Worm (Caenorhabditis elegans) whole organism, midembryonic: ENCODE results near the gene R02D5.6.

Experiments used
- T22C8.4 ChIP-seq: fragments of 200-800 bp; sonication (Bioruptor generic); IDR thresholded peaks from 2 replicates; pipeline ENCODE4 v1.3.6; 2022; ENCODE audit warnings: missing genetic modification characterization, missing compliant biosample characterization
- cog-1 ChIP-seq: sonication (generic microtip); optimal IDR thresholded peaks from 2 replicates; lab custom pipeline; 2016; ENCODE audit warnings: missing genetic modification characterization, missing compliant biosample characterization
- flt-1 ChIP-seq: fragments of 200-800 bp; sonication (Bioruptor generic); IDR thresholded peaks from 2 replicates; pipeline ENCODE4 v1.3.6; 2022; ENCODE audit warnings: missing genetic modification characterization, missing compliant biosample characterization
- klf-2 ChIP-seq: fragments of 200-800 bp; sonication (Bioruptor generic); conservative IDR thresholded peaks from 2 replicates; pipeline ENCODE4 v1.3.6; 2022; ENCODE audit warnings: missing genetic modification reagents, missing genetic modification characterization, missing compliant biosample characterization
- med-1 ChIP-seq: sonication (generic microtip); optimal IDR thresholded peaks from 2 replicates; lab custom pipeline; 2017; ENCODE audit warnings: missing genetic modification characterization, mild to moderate bottlenecking, missing compliant biosample characterization, antibody characterized with exemption, missing genetic modification reagents; ENCODE audit not compliant: insufficient read depth
- ref-1 ChIP-seq: fragments of 200-800 bp; sonication (Bioruptor generic); conservative IDR thresholded peaks from 2 replicates; pipeline ENCODE4 v1.3.6; 2022; ENCODE audit warnings: missing genetic modification reagents, missing genetic modification characterization, missing compliant biosample characterization
- tab-1 ChIP-seq: fragments of 200-800 bp; sonication (Bioruptor generic); IDR thresholded peaks from 2 replicates; pipeline ENCODE4 v1.3.6; 2022; ENCODE audit warnings: missing genetic modification characterization, missing compliant biosample characterization
- ztf-23 ChIP-seq: fragments of 200-800 bp; sonication (Bioruptor generic); IDR thresholded peaks from 2 replicates; pipeline ENCODE4 v1.3.6; 2022; ENCODE audit warnings: missing genetic modification reagents, missing genetic modification characterization, missing compliant biosample characterization
- ztf-29 ChIP-seq: fragments of 200-800 bp; sonication (Bioruptor generic); IDR thresholded peaks from 2 replicates; pipeline ENCODE4 v1.3.6; 2022; ENCODE audit warnings: missing genetic modification reagents, missing genetic modification characterization, missing compliant biosample characterization

R02D5.6 gene

ce11 chrV:14539355-14539754, 21.4 kb upstream of the R02D5.6 start:
- TF ChIP-seq cog-1 (no peak), med-1 (GFP tag; lab: Kevin White, UChicago) (no peak), ztf-29 (GFP tag; lab: Robert Waterston, UW) (no peak), T22C8.4 (GFP tag; lab: Robert Waterston, UW) (no peak), flt-1 (GFP tag; lab: Robert Waterston, UW) (no peak), ztf-23 (no peak), klf-2 (GFP tag; lab: Robert Waterston, UW) (no peak), ref-1 (GFP tag; lab: Robert Waterston, UW) (no peak), tab-1 (GFP tag; lab: Robert Waterston, UW) (no peak)

ce11 chrV:14536274-14536673, 18.4 kb upstream of the R02D5.6 start, which contains the start of gene tag-191:
TSS of gene tag-191 (minus strand) at chrV:14536374.
- TF ChIP-seq ref-1 (GFP tag; lab: Robert Waterston, UW): no peak
- no peak for TF ChIP-seq flt-1 (GFP tag; lab: Robert Waterston, UW)
- no peak for TF ChIP-seq ztf-29 (GFP tag; lab: Robert Waterston, UW)
- TF ChIP-seq klf-2 (GFP tag; lab: Robert Waterston, UW): no peak
- TF ChIP-seq med-1 (GFP tag; lab: Kevin White, UChicago): no peak
- TF ChIP-seq tab-1 (GFP tag; lab: Robert Waterston, UW): no peak
- TF ChIP-seq T22C8.4 (GFP tag; lab: Robert Waterston, UW): no peak
- TF ChIP-seq ztf-23: no peak
- no peak for TF ChIP-seq cog-1

ce11 chrV:14532374-14532773, 14.5 kb upstream of the R02D5.6 start:
- TF ChIP-seq med-1 (GFP tag; lab: Kevin White, UChicago) (no peak), tab-1 (GFP tag; lab: Robert Waterston, UW) (no peak), cog-1 (no peak), T22C8.4 (GFP tag; lab: Robert Waterston, UW) (no peak), ref-1 (GFP tag; lab: Robert Waterston, UW) (no peak), flt-1 (GFP tag; lab: Robert Waterston, UW) (no peak), ztf-23 (no peak), klf-2 (GFP tag; lab: Robert Waterston, UW) (no peak), ztf-29 (GFP tag; lab: Robert Waterston, UW) (no peak)

ce11 chrV:14530813-14531212, 12.9 kb upstream of the R02D5.6 start, which contains the start of gene kcnl-4:
TSS of gene kcnl-4 (plus strand) at chrV:14531113.
- TF ChIP-seq klf-2 (GFP tag; lab: Robert Waterston, UW) (no peak), T22C8.4 (GFP tag; lab: Robert Waterston, UW) (no peak)

ce11 chrV:14527210-14527609, 9.3 kb upstream of the R02D5.6 start:
- no peak for TF ChIP-seq klf-2 (GFP tag; lab: Robert Waterston, UW)
- TF ChIP-seq tab-1 (GFP tag; lab: Robert Waterston, UW): no peak
- TF ChIP-seq flt-1 (GFP tag; lab: Robert Waterston, UW): no peak
- TF ChIP-seq T22C8.4 (GFP tag; lab: Robert Waterston, UW): no peak

ce11 chrV:14525089-14525488, 7.2 kb upstream of the R02D5.6 start, which contains the start of gene hda-1:
TSS of gene hda-1 (plus strand) at chrV:14525389.
- no peak for TF ChIP-seq ztf-29 (GFP tag; lab: Robert Waterston, UW)
- TF ChIP-seq tab-1 (GFP tag; lab: Robert Waterston, UW): no peak
- TF ChIP-seq T22C8.4 (GFP tag; lab: Robert Waterston, UW): no peak
- TF ChIP-seq ztf-23: no peak
- no peak for TF ChIP-seq ref-1 (GFP tag; lab: Robert Waterston, UW)
- TF ChIP-seq flt-1 (GFP tag; lab: Robert Waterston, UW): no peak
- TF ChIP-seq cog-1: no peak
- TF ChIP-seq med-1 (GFP tag; lab: Kevin White, UChicago): no peak
- no peak for TF ChIP-seq klf-2 (GFP tag; lab: Robert Waterston, UW)

- TF ChIP-seq T22C8.4 (GFP tag; lab: Robert Waterston, UW) (no peak), ztf-23 (peak; percentile 65), tab-1 (GFP tag; lab: Robert Waterston, UW) (0 out of 2 replicates have a peak, but pooled peaks have one; percentile 16), med-1 (GFP tag; lab: Kevin White, UChicago) (peak; percentile 63)
Measured at ce11 chrV:14523788-14524582, 6.1 kb upstream of the R02D5.6 start, which contains the start of gene ril-1. TSS of gene ril-1 (minus strand) at chrV:14524129.

- TF ChIP-seq tab-1 (GFP tag; lab: Robert Waterston, UW): no peak
- TF ChIP-seq med-1 (GFP tag; lab: Kevin White, UChicago): no peak
- TF ChIP-seq ref-1 (GFP tag; lab: Robert Waterston, UW): no peak
- TF ChIP-seq ztf-29 (GFP tag; lab: Robert Waterston, UW): no peak
- TF ChIP-seq T22C8.4 (GFP tag; lab: Robert Waterston, UW): no peak
Measured at ce11 chrV:14523105-14523504, 5.2 kb upstream of the R02D5.6 start, which contains the start of gene C53A5.2. TSS of gene C53A5.2 (minus strand) at chrV:14523205.

- no peak for TF ChIP-seq klf-2 (GFP tag; lab: Robert Waterston, UW)
- no peak for TF ChIP-seq T22C8.4 (GFP tag; lab: Robert Waterston, UW)
- no peak for TF ChIP-seq med-1 (GFP tag; lab: Kevin White, UChicago)
- no peak for TF ChIP-seq tab-1 (GFP tag; lab: Robert Waterston, UW)
- no peak for TF ChIP-seq ztf-23
- TF ChIP-seq flt-1 (GFP tag; lab: Robert Waterston, UW): no peak
- TF ChIP-seq ref-1 (GFP tag; lab: Robert Waterston, UW): no peak
- no peak for TF ChIP-seq cog-1
- TF ChIP-seq ztf-29 (GFP tag; lab: Robert Waterston, UW): no peak
Measured at ce11 chrV:14522514-14522913, 4.6 kb upstream of the R02D5.6 start, which contains the start of gene C53A5.16. TSS of gene C53A5.16 (minus strand) at chrV:14522614.
